Fruit fly (Drosophila melanogaster): ENCODE data around the gene CG44437.

Gene CG44437

DNA sequence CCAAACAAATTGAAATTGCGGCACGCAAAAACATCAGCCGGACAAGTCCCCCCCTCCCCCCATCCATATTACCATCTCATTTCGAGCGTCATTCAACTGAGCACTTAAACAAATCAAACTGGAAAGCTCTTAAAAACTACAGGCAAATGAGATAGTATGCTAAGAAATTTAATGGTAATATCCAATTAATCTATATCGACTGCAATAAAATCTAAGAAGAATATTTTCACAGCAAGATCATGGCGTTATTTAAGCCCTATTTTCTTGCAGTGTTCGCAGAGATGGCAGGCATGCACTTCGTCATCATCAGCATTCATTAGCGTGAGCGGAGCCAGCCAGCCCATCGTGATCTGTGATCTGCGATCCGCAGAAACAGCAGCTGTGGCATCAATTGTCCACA is 42.4 kb upstream of the CG44437 start (continued):
- TF ChIP-seq CG6163 (GFP tag; IDR thresholded peaks at IDR 0.05) (peak; percentile 88), CG15336 (GFP tag; IDR thresholded peaks at IDR 0.05) (peak; percentile 75), Met (GFP tag; optimal IDR thresholded peaks at IDR 0.05) (peak; percentile 84), dsx (GFP tag; optimal IDR thresholded peaks at IDR 0.05; ENCODE audit: poor library complexity, severe bottlenecking) (peak; percentile 70), CG11294 (GFP tag; IDR thresholded peaks at IDR 0.05) (peak; percentile 25; the same call in 1 of the 2 replicates), eg (GFP tag; IDR thresholded peaks at IDR 0.05) (peak; percentile 75; the same call in 2 of the 3 replicates), CG3032 (tag; optimal IDR thresholded peaks at IDR 0.05) (peak; percentile 73), CG7368 (GFP tag; optimal IDR thresholded peaks at IDR 0.05) (peak; percentile 78), vri (GFP tag; optimal IDR thresholded peaks at IDR 0.05) (peak; percentile 52), spab (GFP tag; optimal IDR thresholded peaks at IDR 0.05) (peak; percentile 62), fd85E (GFP tag; optimal IDR thresholded peaks at IDR 0.05) (no peak), net (GFP tag; optimal IDR thresholded peaks at IDR 0.05) (peak; percentile 83), Hr39 (GFP tag; optimal IDR thresholded peaks at IDR 0.05) (peak; percentile 77), CG8319 (GFP tag; optimal IDR thresholded peaks at IDR 0.05) (peak; percentile 42), Blimp-1 (GFP tag; optimal IDR thresholded peaks at IDR 0.05) (no peak), topi (GFP tag; optimal IDR thresholded peaks at IDR 0.05) (peak; percentile 82), Eip78C (GFP tag) (peak; percentile 95), cyc (GFP tag; optimal IDR thresholded peaks at IDR 0.05) (peak; percentile 83), CG4318 (GFP tag; optimal IDR thresholded peaks at IDR 0.05) (peak; percentile 68), ss (GFP tag; optimal IDR thresholded peaks at IDR 0.05) (peak; percentile 50 to 74), Lpt (GFP tag; optimal IDR thresholded peaks at IDR 0.05) (peak; percentile 57), CG10631 (GFP tag; optimal IDR thresholded peaks at IDR 0.05) (peak; percentile 83), CG8119 (GFP tag; IDR thresholded peaks at IDR 0.05) (peak; percentile 77), pdm3 (GFP tag; optimal IDR thresholded peaks at IDR 0.05) (peak; percentile 85), fd59A (GFP tag; optimal IDR thresholded peaks at IDR 0.05) (peak; percentile 71), Eip75B (GFP tag; optimal IDR thresholded peaks at IDR 0.05) (peak; percentile 83), dac (GFP tag; optimal IDR thresholded peaks at IDR 0.05) (peak; percentile 51), CG9139 (GFP tag; optimal IDR thresholded peaks at IDR 0.05) (peak; percentile 40), CG11902 (GFP tag; optimal IDR thresholded peaks at IDR 0.05) (peak; percentile 78), Smox (GFP tag; optimal IDR thresholded peaks at IDR 0.05) (peak; percentile 75), Ets96B (tag; optimal IDR thresholded peaks at IDR 0.05) (peak; percentile 79), Sox14 (GFP tag; optimal IDR thresholded peaks at IDR 0.05) (peak; percentile 82)

DNA sequence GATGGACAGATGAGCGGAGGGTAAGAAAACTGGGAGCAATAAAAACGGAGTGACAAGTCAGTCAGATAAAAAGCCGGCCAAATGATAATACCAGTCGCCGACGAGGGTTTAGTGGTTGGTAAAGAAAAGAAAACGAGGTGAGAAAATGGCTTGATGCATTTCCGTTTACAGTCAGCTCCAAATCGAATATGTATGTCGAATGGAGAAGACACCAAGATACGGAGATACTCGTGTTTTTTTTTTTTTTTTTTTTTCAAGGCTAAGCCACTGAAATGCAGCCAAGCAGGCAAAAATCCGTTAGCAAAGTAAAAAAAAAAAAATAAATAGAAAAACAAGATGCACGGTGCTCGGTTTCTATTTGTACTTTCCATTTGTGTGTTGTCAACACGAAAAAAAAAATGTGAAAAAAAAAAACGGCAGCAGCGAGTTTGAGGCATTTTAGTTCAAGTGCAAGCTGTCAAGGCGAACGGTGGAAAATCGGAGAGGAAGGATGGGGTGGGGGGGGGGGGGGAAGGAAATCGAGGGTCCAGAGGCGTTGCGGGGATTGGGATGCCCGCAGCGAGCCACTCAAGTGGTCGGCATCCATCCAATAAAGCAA is 41.8 kb upstream of the CG44437 start:
- no peak for TF ChIP-seq esn (GFP tag; optimal IDR thresholded peaks at IDR 0.05)
- no peak for TF ChIP-seq fd85E (GFP tag; optimal IDR thresholded peaks at IDR 0.05)
- no peak for TF ChIP-seq pdm3 (GFP tag; optimal IDR thresholded peaks at IDR 0.05)
- no peak for TF ChIP-seq CG10631 (GFP tag; optimal IDR thresholded peaks at IDR 0.05)
- TF ChIP-seq dac (GFP tag; optimal IDR thresholded peaks at IDR 0.05), result no peak
- TF ChIP-seq CG6854 (GFP tag; optimal IDR thresholded peaks at IDR 0.05), result no peak
- no peak for TF ChIP-seq Met (GFP tag; optimal IDR thresholded peaks at IDR 0.05)
- no peak for TF ChIP-seq CG7368 (GFP tag; optimal IDR thresholded peaks at IDR 0.05)
- TF ChIP-seq OdsH (GFP tag; optimal IDR thresholded peaks at IDR 0.05), result no peak
- TF ChIP-seq Hr38 (GFP tag; optimal IDR thresholded peaks at IDR 0.05), result no peak
- peak; percentile 63 for TF ChIP-seq Eip78C (GFP tag)
- no peak for TF ChIP-seq CG4318 (GFP tag; optimal IDR thresholded peaks at IDR 0.05)
- TF ChIP-seq Blimp-1 (GFP tag; optimal IDR thresholded peaks at IDR 0.05), result no peak
- 0 out of 3 replicates have a peak, but pooled peaks have one; percentile 12 for TF ChIP-seq CG6163 (GFP tag; IDR thresholded peaks at IDR 0.05)
- TF ChIP-seq CG6276 (GFP tag; optimal IDR thresholded peaks at IDR 0.05), result peak; percentile 10
- no peak for TF ChIP-seq Ets21C (GFP tag; optimal IDR thresholded peaks at IDR 0.05)
- peak; percentile 5 for TF ChIP-seq vri (GFP tag; optimal IDR thresholded peaks at IDR 0.05)
- peak; percentile 6 for TF ChIP-seq CG32006 (GFP tag; optimal IDR thresholded peaks at IDR 0.05)
- no peak for TF ChIP-seq Ets96B (tag; optimal IDR thresholded peaks at IDR 0.05)
- no peak for TF ChIP-seq CG16779 (tag; optimal IDR thresholded peaks at IDR 0.05)
- TF ChIP-seq cyc (GFP tag; optimal IDR thresholded peaks at IDR 0.05), result no peak
- TF ChIP-seq fkh (GFP tag; optimal IDR thresholded peaks at IDR 0.05), result peak; percentile 28
- TF ChIP-seq Sox102F (GFP tag; optimal IDR thresholded peaks at IDR 0.05), result no peak
- TF ChIP-seq CG31627 (GFP tag; optimal IDR thresholded peaks at IDR 0.05), result no peak
- no peak for TF ChIP-seq CG8632 (GFP tag; optimal IDR thresholded peaks at IDR 0.05)
- TF ChIP-seq achi (GFP tag; optimal IDR thresholded peaks at IDR 0.05), result no peak
- TF ChIP-seq Eip93F (GFP tag; optimal IDR thresholded peaks at IDR 0.05), result no peak
- no peak for TF ChIP-seq fd59A (GFP tag; optimal IDR thresholded peaks at IDR 0.05)
- no peak for TF ChIP-seq dsx (GFP tag; optimal IDR thresholded peaks at IDR 0.05; ENCODE audit: poor library complexity, severe bottlenecking)
- no peak for TF ChIP-seq CG1621 (tag; optimal IDR thresholded peaks at IDR 0.05)
- TF ChIP-seq eg (GFP tag; IDR thresholded peaks at IDR 0.05), result no peak
- TF ChIP-seq ss (GFP tag; optimal IDR thresholded peaks at IDR 0.05), result peak in 1 of 2 experiments; percentile 29
- no peak for TF ChIP-seq Smox (GFP tag; optimal IDR thresholded peaks at IDR 0.05)

Data from whole organism, prepupa.